Worm (Caenorhabditis elegans) whole organism, late embryonic: ENCODE measurements around the gene ntl-4.

Source experiments
- K09A11.1 ChIP-seq: sonication (generic microtip); optimal IDR thresholded peaks from 2 replicates; lab custom pipeline; 2017; ENCODE audit warnings: antibody characterized with exemption, mild to moderate bottlenecking, missing genetic modification characterization, missing compliant biosample characterization; ENCODE audit not compliant: insufficient read depth
- ahr-1 ChIP-seq: sonication (generic microtip); optimal IDR thresholded peaks from 2 replicates; lab custom pipeline; 2016; ENCODE audit warnings: missing genetic modification characterization, missing compliant biosample characterization
- ceh-14 ChIP-seq: sonication (generic microtip); optimal IDR thresholded peaks from 2 replicates; lab custom pipeline; 2016; ENCODE audit warnings: missing genotype, missing genetic modification characterization, missing compliant biosample characterization
- ceh-18 ChIP-seq: sonication (generic microtip); optimal IDR thresholded peaks from 2 replicates; lab custom pipeline; 2016; ENCODE audit warnings: missing genetic modification characterization, missing compliant biosample characterization
- ceh-22 ChIP-seq: sonication (generic microtip); optimal IDR thresholded peaks from 2 replicates; lab custom pipeline; 2017; ENCODE audit warnings: missing biosample characterization, missing genetic modification characterization
- ceh-30 ChIP-seq: fragments of 150-350 bp; optimal IDR thresholded peaks from 2 replicates; lab custom pipeline; 2014; ENCODE audit warnings: missing biosample characterization, missing genetic modification characterization
- ceh-31 ChIP-seq: sonication (generic microtip); optimal IDR thresholded peaks from 2 replicates; lab custom pipeline; 2016; ENCODE audit warnings: missing genetic modification characterization, missing compliant biosample characterization
- ceh-34 ChIP-seq: sonication (generic microtip); optimal IDR thresholded peaks from 2 replicates; lab custom pipeline; 2016; ENCODE audit warnings: mild to moderate bottlenecking, missing genetic modification characterization, missing compliant biosample characterization
- ceh-45 ChIP-seq: fragments of 200-800 bp; sonication (Bioruptor generic); IDR thresholded peaks from 2 replicates; pipeline ENCODE4 v1.3.6; 2022; ENCODE audit warnings: missing genetic modification reagents, missing genetic modification characterization, missing compliant biosample characterization
- ceh-48 ChIP-seq: sonication (generic microtip); optimal IDR thresholded peaks from 2 replicates; lab custom pipeline; 2016; ENCODE audit warnings: missing genetic modification characterization, inconsistent platforms, missing compliant biosample characterization
- ceh-9 ChIP-seq: sonication (generic microtip); optimal IDR thresholded peaks from 2 replicates; lab custom pipeline; 2016; ENCODE audit warnings: mild to moderate bottlenecking, missing genetic modification characterization, inconsistent platforms, missing compliant biosample characterization
- dve-1 ChIP-seq: sonication (generic microtip); optimal IDR thresholded peaks from 2 replicates; lab custom pipeline; 2017; ENCODE audit warnings: antibody characterized with exemption, mild to moderate bottlenecking, missing genetic modification characterization, missing compliant biosample characterization
- ets-4 ChIP-seq: sonication (generic microtip); optimal IDR thresholded peaks from 2 replicates; lab custom pipeline; 2016; ENCODE audit warnings: missing genetic modification characterization, missing compliant biosample characterization
- eyg-1 ChIP-seq: sonication (generic microtip); optimal IDR thresholded peaks from 2 replicates; lab custom pipeline; 2016; ENCODE audit warnings: missing genotype, missing genetic modification characterization, missing compliant biosample characterization
- fax-1 ChIP-seq: sonication (generic microtip); optimal IDR thresholded peaks from 2 replicates; lab custom pipeline; 2016; ENCODE audit warnings: missing genotype, missing genetic modification characterization, missing compliant biosample characterization
- fkh-6 ChIP-seq: sonication (generic microtip); optimal IDR thresholded peaks from 2 replicates; lab custom pipeline; 2016; ENCODE audit warnings: missing genetic modification characterization, missing compliant biosample characterization
- hlh-13 ChIP-seq: fragments of 200-800 bp; sonication (Bioruptor generic); optimal IDR thresholded peaks from 2 replicates; lab custom pipeline; 2018; ENCODE audit warnings: mild to moderate bottlenecking, missing genetic modification characterization, missing compliant biosample characterization
- hlh-15 ChIP-seq: sonication (generic microtip); optimal IDR thresholded peaks from 2 replicates; lab custom pipeline; 2016; ENCODE audit warnings: missing genetic modification characterization, missing compliant biosample characterization
- hlh-30 ChIP-seq: sonication (generic microtip); optimal IDR thresholded peaks from 2 replicates; lab custom pipeline; 2017; ENCODE audit warnings: antibody characterized with exemption, missing genetic modification characterization, missing compliant biosample characterization; ENCODE audit not compliant: insufficient read depth
- hlh-8 ChIP-seq: sonication (generic microtip); optimal IDR thresholded peaks from 2 replicates; lab custom pipeline; 2016; ENCODE audit warnings: missing genotype, missing genetic modification characterization, missing compliant biosample characterization
- lin-11 ChIP-seq: fragments of 200-800 bp; sonication (Bioruptor generic); optimal IDR thresholded peaks from 2 replicates; lab custom pipeline; 2018; ENCODE audit warnings: mild to moderate bottlenecking, missing genetic modification characterization, missing compliant biosample characterization
- madf-2 ChIP-seq: sonication (generic microtip); optimal IDR thresholded peaks from 2 replicates; lab custom pipeline; 2017; ENCODE audit warnings: missing genetic modification characterization, missing compliant biosample characterization
- mec-3 ChIP-seq: sonication (generic microtip); optimal IDR thresholded peaks from 2 replicates; lab custom pipeline; 2016; ENCODE audit warnings: borderline replicate concordance, missing genetic modification characterization, missing compliant biosample characterization
- nfya-1 ChIP-seq: sonication (generic microtip); optimal IDR thresholded peaks from 2 replicates; lab custom pipeline; 2017; ENCODE audit warnings: missing genetic modification characterization, mild to moderate bottlenecking, missing compliant biosample characterization, antibody characterized with exemption, moderate library complexity
- odd-2 ChIP-seq: sonication (generic microtip); optimal IDR thresholded peaks from 2 replicates; lab custom pipeline; 2017; ENCODE audit warnings: antibody characterized with exemption, mild to moderate bottlenecking, missing genetic modification characterization, missing compliant biosample characterization
- pat-9 ChIP-seq: fragments of 200-800 bp; sonication (Bioruptor generic); optimal IDR thresholded peaks from 2 replicates; lab custom pipeline; 2018; ENCODE audit warnings: mild to moderate bottlenecking, missing genetic modification characterization, moderate library complexity, missing compliant biosample characterization
- pha-2 ChIP-seq: sonication (generic microtip); optimal IDR thresholded peaks from 2 replicates; lab custom pipeline; 2017; ENCODE audit warnings: mild to moderate bottlenecking, missing genetic modification characterization, missing compliant biosample characterization
- pros-1 ChIP-seq: fragments of 150-350 bp; optimal IDR thresholded peaks from 2 replicates; lab custom pipeline; 2014; ENCODE audit warnings: missing biosample characterization, missing genetic modification reagents, missing genetic modification characterization
- ref-2 ChIP-seq: sonication (generic microtip); optimal IDR thresholded peaks from 2 replicates; lab custom pipeline; 2016; ENCODE audit warnings: missing genetic modification characterization, missing compliant biosample characterization
- syd-9 ChIP-seq: sonication (generic microtip); optimal IDR thresholded peaks from 2 replicates; lab custom pipeline; 2016; ENCODE audit warnings: mild to moderate bottlenecking, missing genetic modification characterization, moderate library complexity, missing compliant biosample characterization
- tbx-2 ChIP-seq: sonication (generic microtip); optimal IDR thresholded peaks from 2 replicates; lab custom pipeline; 2016; ENCODE audit warnings: missing genetic modification characterization, missing compliant biosample characterization
- unc-3 ChIP-seq, 2 experiments: fragments of 200-800 bp in 1 of 2; sonication (Bioruptor generic) in 1 of 2; sonication (generic microtip) in 1 of 2; conservative IDR thresholded peaks in 1 of 2; optimal IDR thresholded peaks in 1 of 2; 2 replicates each; pipeline versions ENCODE4 v1.3.6 to Lab custom; 2016 to 2022; ENCODE audit warnings: missing compliant biosample characterization in 2 of 2, missing genetic modification characterization in 2 of 2, missing genetic modification reagents in 1 of 2
- unc-42 ChIP-seq: sonication (generic microtip); optimal IDR thresholded peaks from 2 replicates; lab custom pipeline; 2016; ENCODE audit warnings: missing genotype, missing genetic modification characterization, missing compliant biosample characterization
- ztf-16 ChIP-seq: sonication (generic microtip); optimal IDR thresholded peaks from 2 replicates; lab custom pipeline; 2017; ENCODE audit warnings: missing genetic modification characterization, missing compliant biosample characterization

Gene ntl-4

ce11 chrIV:7906643-7907042 is 3.7 kb upstream of the ntl-4 start:
- TF ChIP-seq ceh-45 (GFP tag; lab: Robert Waterston, UW), result no peak
- TF ChIP-seq hlh-13 (GFP tag; lab: Kevin White, UChicago), result no peak
- no peak for TF ChIP-seq dve-1 (tag; lab: Kevin White, UChicago)
- TF ChIP-seq pros-1 (tag; lab: Kevin White, UChicago), result no peak
- no peak for TF ChIP-seq ref-2 (tag; lab: Kevin White, UChicago)
- no peak for TF ChIP-seq unc-3 (GFP tag; conservative IDR thresholded peaks at IDR 0.05; lab: Robert Waterston, UW)
- TF ChIP-seq unc-3 (tag; optimal IDR thresholded peaks at IDR 0.05; lab: Kevin White, UChicago), result no peak
- no peak for TF ChIP-seq fkh-6 (tag; lab: Kevin White, UChicago)
- no peak for TF ChIP-seq ceh-34 (tag; lab: Kevin White, UChicago)
- no peak for TF ChIP-seq hlh-15 (tag; lab: Kevin White, UChicago)
- TF ChIP-seq ceh-22 (tag; lab: Kevin White, UChicago), result no peak
- no peak for TF ChIP-seq odd-2 (tag; lab: Kevin White, UChicago)
- no peak for TF ChIP-seq hlh-8 (tag; lab: Kevin White, UChicago)
- no peak for TF ChIP-seq ztf-16
- TF ChIP-seq ceh-18 (tag; lab: Kevin White, UChicago), result no peak
- no peak for TF ChIP-seq ets-4 (tag; lab: Kevin White, UChicago)
- TF ChIP-seq madf-2 (tag; lab: Kevin White, UChicago), result no peak
- no peak for TF ChIP-seq syd-9 (tag; lab: Kevin White, UChicago)

DNA sequence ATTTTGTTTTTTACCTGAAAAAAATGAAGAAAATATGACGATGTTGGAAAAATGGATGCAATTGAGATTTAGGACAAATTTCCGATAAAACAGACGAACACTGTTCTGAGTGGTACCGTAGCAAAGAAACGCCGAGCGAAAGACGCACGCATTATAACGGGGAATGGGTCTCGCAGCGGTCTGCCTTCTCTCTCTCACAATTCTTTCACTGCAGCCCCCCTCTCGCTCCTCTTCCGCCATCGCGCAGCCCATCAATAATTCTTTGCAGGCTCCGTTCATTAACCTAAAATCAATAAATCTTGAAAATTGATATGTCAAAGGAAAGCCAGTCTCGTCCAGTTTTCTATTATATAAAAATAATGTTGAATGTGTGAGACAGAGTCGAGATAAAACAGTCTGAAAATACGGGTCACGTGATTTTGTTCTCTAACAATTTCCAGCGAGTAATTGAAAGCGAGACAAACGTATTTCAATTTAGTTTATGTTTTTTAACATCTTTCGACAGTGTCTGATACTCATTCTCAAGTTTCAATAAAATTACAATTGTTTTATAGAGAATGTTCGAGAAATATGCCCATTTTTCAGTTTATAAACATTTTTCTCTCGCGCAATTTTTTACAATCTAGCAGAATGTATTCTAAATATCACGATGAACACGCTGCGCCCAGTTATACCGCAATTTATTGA is 777 bp upstream of the ntl-4 start:
- TF ChIP-seq ceh-9 (tag; lab: Kevin White, UChicago) (no peak), hlh-30 (peak; percentile 68), pros-1 (tag; lab: Kevin White, UChicago) (no peak), unc-42 (tag; lab: Kevin White, UChicago) (peak; percentile 36), ceh-30 (peak; percentile 6), ceh-34 (tag; lab: Kevin White, UChicago) (peak; percentile 42), nfya-1 (tag; lab: Kevin White, UChicago) (peak; percentile 9), K09A11.1 (tag; lab: Kevin White, UChicago) (no peak), ceh-48 (tag; lab: Kevin White, UChicago) (peak; percentile 71), tbx-2 (tag; lab: Kevin White, UChicago) (peak; percentile 3), ceh-18 (tag; lab: Kevin White, UChicago) (peak; percentile 16)
- TF ChIP-seq, all 69 proteins: peak for 8

DNA sequence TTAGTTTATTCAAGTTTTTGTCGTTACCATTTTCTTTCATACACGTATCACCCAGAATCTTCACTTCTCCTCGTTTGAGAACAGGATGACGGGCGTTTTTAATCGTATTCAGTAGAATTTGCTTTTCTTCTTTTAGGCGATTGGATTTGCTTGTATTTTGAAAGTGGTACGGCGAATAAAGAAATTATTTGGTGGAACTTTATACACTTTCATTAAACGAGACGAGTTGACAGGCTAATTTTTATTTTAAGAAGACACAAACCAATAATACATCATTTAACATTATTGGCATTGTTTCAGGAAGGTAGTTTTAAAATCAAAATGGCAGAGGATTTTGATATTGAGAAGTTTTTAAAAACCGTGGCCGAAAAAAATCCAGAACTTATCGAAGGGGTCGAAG is 4.6 kb downstream of the ntl-4 start, which contains the start of gene C49H3.4:
TSS of gene C49H3.4 (plus strand) at position 301 of the 400 bp plus-strand sequence.
- no peak for TF ChIP-seq eyg-1
- no peak for TF ChIP-seq lin-11 (tag; lab: Kevin White, UChicago)

- TF ChIP-seq ceh-31 (tag; lab: Kevin White, UChicago) (no peak), fkh-6 (tag; lab: Kevin White, UChicago) (no peak), ahr-1 (tag; lab: Kevin White, UChicago) (no peak), pat-9 (tag; lab: Kevin White, UChicago) (no peak), ceh-34 (tag; lab: Kevin White, UChicago) (no peak), ceh-14 (tag; lab: Kevin White, UChicago) (no peak), pha-2 (tag; lab: Kevin White, UChicago) (no peak), fax-1 (tag; lab: Kevin White, UChicago) (no peak), mec-3 (tag; lab: Kevin White, UChicago) (no peak)
Measured at ce11 chrIV:7916907-7917306, 6.5 kb downstream of the ntl-4 start.
